Fruit fly (Drosophila melanogaster): ENCODE results near the gene CG14109.

The CG14109 gene

DNA sequence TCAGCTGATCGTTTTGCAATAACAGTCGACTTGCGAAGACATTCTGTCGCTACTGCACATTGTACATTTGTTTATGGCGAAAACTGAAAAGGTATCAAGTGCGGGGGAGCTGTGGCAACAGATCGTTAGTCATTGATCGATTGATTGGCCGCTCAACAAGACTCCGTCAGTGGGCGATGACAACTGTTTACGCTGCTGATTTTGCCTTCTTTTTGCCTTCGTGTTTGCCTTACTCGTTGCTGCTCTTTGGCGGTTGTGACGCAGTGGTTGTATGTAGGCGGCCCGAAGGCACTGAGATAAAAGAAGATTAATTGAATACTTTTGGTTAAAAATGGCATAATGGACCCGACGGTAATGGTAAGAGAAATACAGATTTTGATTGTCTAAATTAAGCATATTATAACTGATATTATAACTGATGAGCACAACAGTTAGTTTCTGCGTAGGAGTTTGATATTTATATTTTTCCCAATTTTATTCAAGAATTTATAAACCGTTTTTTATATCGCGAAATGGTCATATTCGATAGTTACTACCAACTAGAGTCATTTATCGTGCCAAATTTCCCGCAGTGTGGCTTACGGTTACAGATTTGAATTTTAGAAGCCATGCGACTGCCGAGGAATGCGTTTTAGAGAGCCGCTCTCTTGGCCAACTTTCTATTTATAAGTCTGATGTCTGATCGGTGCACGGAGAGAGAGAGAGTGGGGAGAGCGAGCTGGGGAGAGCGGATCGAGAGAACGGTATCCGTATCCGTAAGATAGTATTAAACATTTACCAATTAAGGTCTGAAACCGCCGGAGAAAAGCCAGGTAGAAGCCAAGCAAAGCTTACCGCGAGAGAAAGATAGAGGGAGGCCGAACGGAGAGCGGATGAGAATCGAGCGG is 36.1 kb downstream of the CG14109 start (continued):
- peak; percentile 80 for TF ChIP-seq Dll (GFP tag; IDR thresholded peaks at IDR 0.05; ENCODE audit: partially characterized antibody)
- peak; percentile 63; the same call in 1 of the 2 replicates for TF ChIP-seq CG13287 (GFP tag; IDR thresholded peaks at IDR 0.05; ENCODE audit: partially characterized antibody)
- TF ChIP-seq CG10543 (GFP tag; optimal IDR thresholded peaks at IDR 0.05) = peak; percentile 69
- peak; percentile 81 for TF ChIP-seq CG9817 (tag; optimal IDR thresholded peaks at IDR 0.05)
- peak; percentile 93 for TF ChIP-seq PHDP (tag; optimal IDR thresholded peaks at IDR 0.05)
- peak; percentile 55 for TF ChIP-seq CG8290 (GFP tag; optimal IDR thresholded peaks at IDR 0.05)
- TF ChIP-seq CG8290 (tag; optimal IDR thresholded peaks at IDR 0.05) = peak in 1 of 2 experiments; percentile 53
- peak; percentile 84 for TF ChIP-seq Ets65A (GFP tag)
- TF ChIP-seq CG32767 (GFP tag; IDR thresholded peaks at IDR 0.05) = peak; percentile 91
- TF ChIP-seq bbx (GFP tag; IDR thresholded peaks at IDR 0.05; ENCODE audit: partially characterized antibody) = no peak
- peak; percentile 74 for TF ChIP-seq Nf-YC (tag; optimal IDR thresholded peaks at IDR 0.05)
- peak; percentile 74 for TF ChIP-seq gsb (GFP tag; IDR thresholded peaks at IDR 0.05)
- peak; percentile 70 for TF ChIP-seq HLH54F (GFP tag; optimal IDR thresholded peaks at IDR 0.05)
- peak; percentile 94 for TF ChIP-seq CG13424 (tag; optimal IDR thresholded peaks at IDR 0.05)
- TF ChIP-seq Atf6 (GFP tag; IDR thresholded peaks at IDR 0.05) = peak; percentile 79
- peak; percentile 93 for TF ChIP-seq grau (tag; optimal IDR thresholded peaks at IDR 0.05)
- TF ChIP-seq Vsx1 (GFP tag; optimal IDR thresholded peaks at IDR 0.05) = peak; percentile 85
- TF ChIP-seq pho (GFP tag; optimal IDR thresholded peaks at IDR 0.05) = peak; percentile 71
- TF ChIP-seq Hr51 (GFP tag; optimal IDR thresholded peaks at IDR 0.05) = peak; percentile 57 to 95
- peak; percentile 86 for TF ChIP-seq row (GFP tag; IDR thresholded peaks at IDR 0.05)
- no peak for TF ChIP-seq CG16813 (GFP tag; IDR thresholded peaks at IDR 0.05; ENCODE audit: partially characterized antibody)
- TF ChIP-seq CG2116 (GFP tag; optimal IDR thresholded peaks at IDR 0.05) = peak; percentile 55
- TF ChIP-seq CG31388 (GFP tag; optimal IDR thresholded peaks at IDR 0.05) = peak; percentile 69
- peak; percentile 80 for TF ChIP-seq jing (GFP tag; optimal IDR thresholded peaks at IDR 0.05)
- 0 out of 2 replicates have a peak, but pooled peaks have one; percentile 19 for TF ChIP-seq CG10959 (GFP tag; IDR thresholded peaks at IDR 0.05)
- TF ChIP-seq CG1024 (GFP tag; IDR thresholded peaks at IDR 0.05) = peak; percentile 44; the same call in 1 of the 2 replicates
- TF ChIP-seq CG2202 (tag; optimal IDR thresholded peaks at IDR 0.05) = peak; percentile 71
- TF ChIP-seq NK7.1 (GFP tag; optimal IDR thresholded peaks at IDR 0.05) = peak; percentile 39
- TF ChIP-seq Atf3 (GFP tag; optimal IDR thresholded peaks at IDR 0.05) = peak; percentile 28
- no peak for TF ChIP-seq Dip2 (GFP tag; IDR thresholded peaks at IDR 0.05)
- peak; percentile 61 for TF ChIP-seq mam (GFP tag; optimal IDR thresholded peaks at IDR 0.05)
- peak; percentile 35 for TF ChIP-seq CG11398 (GFP tag; optimal IDR thresholded peaks at IDR 0.05)
- TF ChIP-seq grn (GFP tag; optimal IDR thresholded peaks at IDR 0.05) = peak; percentile 21
- TF ChIP-seq knrl (GFP tag; IDR thresholded peaks at IDR 0.05; ENCODE audit: partially characterized antibody) = no peak
- TF ChIP-seq crp (GFP tag; optimal IDR thresholded peaks at IDR 0.05) = peak in 1 of 2 experiments; percentile 46
- TF ChIP-seq CG8944 (GFP tag; optimal IDR thresholded peaks at IDR 0.05) = peak; percentile 59
- peak; percentile 7 for TF ChIP-seq CG9797 (GFP tag; optimal IDR thresholded peaks at IDR 0.05)
- TF ChIP-seq vvl (GFP tag; IDR thresholded peaks at IDR 0.05) = peak; percentile 89
- peak; percentile 72 for TF ChIP-seq CG8281 (tag; optimal IDR thresholded peaks at IDR 0.05)
- peak; percentile 77 for TF ChIP-seq NFAT (GFP tag; IDR thresholded peaks at IDR 0.05)
- TF ChIP-seq Eip74EF (GFP tag; optimal IDR thresholded peaks at IDR 0.05) = peak in 1 of 2 experiments; percentile 93
- TF ChIP-seq Nf-YA (GFP tag; IDR thresholded peaks at IDR 0.05) = peak; percentile 68
- peak; percentile 71; the same call in 1 of the 2 replicates for TF ChIP-seq CG7372 (GFP tag; IDR thresholded peaks at IDR 0.05)
- TF ChIP-seq dan (GFP tag; IDR thresholded peaks at IDR 0.05) = no peak
- TF ChIP-seq CG12071 (GFP tag; optimal IDR thresholded peaks at IDR 0.05) = peak; percentile 79
- peak; percentile 81 for TF ChIP-seq HLH3B (GFP tag; IDR thresholded peaks at IDR 0.05)
- peak; percentile 79 for TF ChIP-seq D19B (GFP tag; optimal IDR thresholded peaks at IDR 0.05)
- TF ChIP-seq tin (GFP tag; optimal IDR thresholded peaks at IDR 0.05) = peak; percentile 87
